Fruit fly (Drosophila melanogaster): ENCODE data around the gene CG13059.

The CG13059 gene

dm6 chr3L:16362119-16362653 lies 38.7 kb downstream of the CG13059 start, which contains the start of gene Cpr72Ea:
TSS of gene Cpr72Ea (plus strand) at chr3L:16362603.
- no peak for TF ChIP-seq noc (tag; optimal IDR thresholded peaks at IDR 0.05)

dm6 chr3L:16364182-16364581 lies 40.7 kb downstream of the CG13059 start:
- TF ChIP-seq noc (tag; optimal IDR thresholded peaks at IDR 0.05), result no peak

- no peak for TF ChIP-seq noc (tag; optimal IDR thresholded peaks at IDR 0.05)
These were observed 41.1 kb downstream of the CG13059 start, which contains the start of gene Cpr72Eb for dm6 chr3L:16364599-16364998. TSS of gene Cpr72Eb (plus strand) at chr3L:16364899.

dm6 chr3L:16367240-16367639 lies 43.8 kb downstream of the CG13059 start, which contains the start of gene Cpr72Ec:
TSS of gene Cpr72Ec (minus strand) at chr3L:16367340.
- no peak for TF ChIP-seq noc (tag; optimal IDR thresholded peaks at IDR 0.05)

- TF ChIP-seq noc (tag; optimal IDR thresholded peaks at IDR 0.05), result no peak
These were observed 44.7 kb downstream of the CG13059 start, which contains the start of gene CG4842 for dm6 chr3L:16368199-16368598. TSS of gene CG4842 (plus strand) at chr3L:16368389.

dm6 chr3L:16369526-16369925 lies 46.1 kb downstream of the CG13059 start, which contains the start of gene CG18814:
TSS of gene CG18814 (plus strand) at chr3L:16369826.
- no peak for TF ChIP-seq noc (tag; optimal IDR thresholded peaks at IDR 0.05)

Data from whole organism, larva.